Fruit fly (Drosophila melanogaster) whole organism, embryonic: ENCODE measurements around the gene nst.

Experiments
- Atf3 ChIP-seq: fragments of 200-800 bp; sonication (Bioruptor generic); optimal IDR thresholded peaks from 3 replicates; lab custom pipeline; 2016; ENCODE audit warnings: missing biosample characterization, missing genetic modification characterization
- B-H2 ChIP-seq: fragments of 200-800 bp; sonication (Bioruptor generic); optimal IDR thresholded peaks from 2 replicates; lab custom pipeline; 2018; ENCODE audit warnings: missing biosample characterization, mild to moderate bottlenecking, missing genetic modification characterization
- BEAF-32 ChIP-seq: fragments of 200-800 bp; sonication (Bioruptor generic); optimal IDR thresholded peaks from 3 replicates; lab custom pipeline; 2017; ENCODE audit warnings: missing biosample characterization, missing genetic modification characterization, mild to moderate bottlenecking, moderate library complexity, missing genetic modification reagents
- CG10979 ChIP-seq: fragments of 200-800 bp; sonication (Bioruptor generic); optimal IDR thresholded peaks from 2 replicates; lab custom pipeline; 2018; ENCODE audit warnings: missing biosample characterization, mild to moderate bottlenecking, missing genetic modification characterization, moderate library complexity
- CG11247 ChIP-seq: fragments of 200-800 bp; sonication (Bioruptor generic); IDR thresholded peaks from 2 replicates; pipeline ENCODE4 v1.3.6; 2022; ENCODE audit warnings: missing biosample characterization, missing genetic modification characterization
- CG12942 ChIP-seq: fragments of 200-800 bp; sonication (Bioruptor generic); optimal IDR thresholded peaks from 3 replicates; lab custom pipeline; 2016; ENCODE audit warnings: missing biosample characterization, missing genetic modification characterization
- CG15479 ChIP-seq: fragments of 200-800 bp; sonication (Bioruptor generic); optimal IDR thresholded peaks from 3 replicates; lab custom pipeline; 2019; ENCODE audit warnings: missing biosample characterization, mild to moderate bottlenecking, missing genetic modification characterization, moderate library complexity
- CG15696 ChIP-seq: fragments of 200-800 bp; sonication (Bioruptor generic); optimal IDR thresholded peaks from 2 replicates; lab custom pipeline; 2019; ENCODE audit warnings: missing biosample characterization, mild to moderate bottlenecking, missing genetic modification characterization, moderate library complexity
- CG16815 ChIP-seq: fragments of 200-800 bp; sonication (Bioruptor generic); optimal IDR thresholded peaks from 3 replicates; lab custom pipeline; 2017; ENCODE audit warnings: missing biosample characterization, mild to moderate bottlenecking, missing genetic modification characterization
- CG1792 ChIP-seq: fragments of 200-800 bp; sonication (Bioruptor generic); optimal IDR thresholded peaks from 2 replicates; lab custom pipeline; 2016; ENCODE audit warnings: missing biosample characterization, missing genetic modification characterization
- CG18011 ChIP-seq: fragments of 200-800 bp; sonication (Bioruptor generic); optimal IDR thresholded peaks from 2 replicates; lab custom pipeline; 2017; ENCODE audit warnings: missing biosample characterization, missing genetic modification characterization, mild to moderate bottlenecking, moderate library complexity, missing genotype
- CG30431 ChIP-seq: fragments of 200-800 bp; sonication (Bioruptor generic); optimal IDR thresholded peaks from 2 replicates; lab custom pipeline; 2017; ENCODE audit warnings: missing biosample characterization, missing genetic modification characterization
- CG3163 ChIP-seq: fragments of 200-800 bp; sonication (Bioruptor generic); optimal IDR thresholded peaks from 3 replicates; lab custom pipeline; 2016; ENCODE audit warnings: missing biosample characterization, missing genetic modification characterization
- CG32532 ChIP-seq: fragments of 200-800 bp; sonication (Bioruptor generic); IDR thresholded peaks from 2 replicates; pipeline ENCODE4 v1.3.6; 2022; ENCODE audit warnings: missing biosample characterization, missing genetic modification characterization
- CG32772 ChIP-seq: fragments of 200-800 bp; sonication (Bioruptor generic); IDR thresholded peaks from 2 replicates; pipeline ENCODE4 v1.3.6; 2022; ENCODE audit warnings: missing biosample characterization, missing genetic modification characterization
- CG33213 ChIP-seq: fragments of 200-800 bp; sonication (Bioruptor generic); optimal IDR thresholded peaks from 3 replicates; lab custom pipeline; 2016; ENCODE audit warnings: missing biosample characterization, missing genetic modification characterization
- CG3847 ChIP-seq: fragments of 200-800 bp; sonication (Bioruptor generic); IDR thresholded peaks from 2 replicates; pipeline ENCODE4 v1.3.6; 2022; ENCODE audit warnings: missing biosample characterization, missing genetic modification characterization
- CG4820 ChIP-seq: fragments of 200-800 bp; sonication (Bioruptor generic); optimal IDR thresholded peaks from 3 replicates; lab custom pipeline; 2016; ENCODE audit warnings: missing biosample characterization, missing genetic modification characterization
- CG5180 ChIP-seq: fragments of 200-800 bp; sonication (Bioruptor generic); optimal IDR thresholded peaks from 3 replicates; lab custom pipeline; 2017; ENCODE audit warnings: missing biosample characterization, missing genetic modification characterization, mild to moderate bottlenecking, moderate library complexity, missing genetic modification reagents
- CG6654 ChIP-seq: fragments of 200-800 bp; sonication (Bioruptor generic); optimal IDR thresholded peaks from 2 replicates; lab custom pipeline; 2017; ENCODE audit warnings: missing biosample characterization, mild to moderate bottlenecking, missing genetic modification characterization
- CG8281 ChIP-seq: fragments of 200-800 bp; sonication (Bioruptor generic); optimal IDR thresholded peaks from 2 replicates; lab custom pipeline; 2018; ENCODE audit warnings: missing biosample characterization, mild to moderate bottlenecking, missing genetic modification characterization, moderate library complexity
- CG9437 ChIP-seq: fragments of 200-800 bp; sonication (Bioruptor generic); optimal IDR thresholded peaks from 2 replicates; lab custom pipeline; 2018; ENCODE audit warnings: missing biosample characterization, mild to moderate bottlenecking, missing genetic modification characterization
- Chrac-16 ChIP-seq: fragments of 200-800 bp; sonication (Bioruptor generic); optimal IDR thresholded peaks from 3 replicates; lab custom pipeline; 2016; ENCODE audit warnings: missing biosample characterization, missing genetic modification characterization
- CkIIα-i1 ChIP-seq: fragments of 200-800 bp; sonication (Bioruptor generic); IDR thresholded peaks from 2 replicates; pipeline ENCODE4 v1.3.6; 2022; ENCODE audit warnings: missing biosample characterization, missing genetic modification characterization
- D ChIP-seq, 2 experiments: fragments of 200-800 bp in 1 of 2; fragments of >200 bp in 1 of 2; sonication (Bioruptor generic) in 1 of 2; optimal IDR thresholded peaks; 2 replicates in 1 of 2; 3 replicates in 1 of 2; lab custom pipeline; 2017; ENCODE audit warnings: mild to moderate bottlenecking in 1 of 2, missing biosample characterization in 1 of 2, missing genetic modification characterization in 1 of 2, missing genetic modification reagents in 1 of 2
- Dbx ChIP-seq: fragments of 200-800 bp; sonication (Bioruptor generic); IDR thresholded peaks from 3 replicates; pipeline ENCODE4 v1.3.6; 2022; ENCODE audit warnings: missing biosample characterization, missing genetic modification characterization
- Dek ChIP-seq: fragments of 200-800 bp; sonication (Bioruptor generic); optimal IDR thresholded peaks from 3 replicates; lab custom pipeline; 2019; ENCODE audit warnings: missing biosample characterization, mild to moderate bottlenecking, missing genetic modification characterization, moderate library complexity
- Fer2 ChIP-seq: fragments of 200-800 bp; sonication (Bioruptor generic); optimal IDR thresholded peaks from 2 replicates; lab custom pipeline; 2018; ENCODE audit warnings: missing biosample characterization, mild to moderate bottlenecking, missing genetic modification characterization, moderate library complexity
- Gug ChIP-seq: fragments of 200-800 bp; sonication (Bioruptor generic); IDR thresholded peaks from 4 replicates; pipeline ENCODE4 v1.3.6; 2022; ENCODE audit warnings: missing biosample characterization, missing genetic modification characterization
- Lim3 ChIP-seq: fragments of 200-800 bp; sonication (Bioruptor generic); IDR thresholded peaks from 2 replicates; pipeline ENCODE4 v1.3.6; 2022; ENCODE audit warnings: missing biosample characterization, missing genetic modification characterization
- MESR4 ChIP-seq: fragments of 200-800 bp; sonication (Bioruptor generic); optimal IDR thresholded peaks from 2 replicates; lab custom pipeline; 2018; ENCODE audit warnings: missing biosample characterization, mild to moderate bottlenecking, missing genetic modification characterization, moderate library complexity
- Mes4 ChIP-seq: fragments of 200-800 bp; sonication (Bioruptor generic); optimal IDR thresholded peaks from 2 replicates; lab custom pipeline; 2016; ENCODE audit warnings: missing biosample characterization, missing genetic modification characterization
- NFAT ChIP-seq: fragments of 200-800 bp; sonication (Bioruptor generic); IDR thresholded peaks from 2 replicates; pipeline ENCODE4 v1.3.6; 2022; ENCODE audit warnings: missing biosample characterization, missing genetic modification characterization
- Neu2 ChIP-seq: fragments of 200-800 bp; sonication (Bioruptor generic); optimal IDR thresholded peaks from 3 replicates; lab custom pipeline; 2016; ENCODE audit warnings: missing biosample characterization, missing genetic modification characterization, borderline replicate concordance
- Rfx ChIP-seq: fragments of 200-800 bp; sonication (Bioruptor generic); IDR thresholded peaks from 2 replicates; pipeline ENCODE4 v1.3.6; 2022; ENCODE audit warnings: missing biosample characterization, missing genetic modification characterization
- Rx ChIP-seq: fragments of 200-800 bp; sonication (Bioruptor generic); IDR thresholded peaks from 2 replicates; pipeline ENCODE4 v1.3.6; 2022; ENCODE audit warnings: missing biosample characterization, missing genetic modification characterization
- Sin3A ChIP-seq: fragments of >200 bp; optimal IDR thresholded peaks from 2 replicates; lab custom pipeline; 2018
- dan ChIP-seq: fragments of 200-800 bp; sonication (Bioruptor generic); IDR thresholded peaks from 2 replicates; pipeline ENCODE4 v1.3.6; 2022; ENCODE audit warnings: missing biosample characterization, missing genetic modification characterization
- dimm ChIP-seq: fragments of 200-800 bp; sonication (Bioruptor generic); IDR thresholded peaks from 2 replicates; pipeline ENCODE4 v1.3.6; 2022; ENCODE audit warnings: missing biosample characterization, missing genetic modification characterization
- ftz-f1 ChIP-seq: fragments of 200-800 bp; sonication (Bioruptor generic); optimal IDR thresholded peaks from 2 replicates; lab custom pipeline; 2016; ENCODE audit warnings: missing biosample characterization, missing genetic modification characterization
- fu2 ChIP-seq: fragments of 200-800 bp; sonication (Bioruptor generic); optimal IDR thresholded peaks from 2 replicates; lab custom pipeline; 2016; ENCODE audit warnings: missing biosample characterization, missing genetic modification characterization
- kah ChIP-seq: fragments of 200-800 bp; sonication (Bioruptor generic); optimal IDR thresholded peaks from 2 replicates; lab custom pipeline; 2018; ENCODE audit warnings: missing biosample characterization, mild to moderate bottlenecking, missing genetic modification characterization
- pita ChIP-seq: fragments of 200-800 bp; sonication (Bioruptor generic); optimal IDR thresholded peaks from 2 replicates; lab custom pipeline; 2017; ENCODE audit warnings: missing biosample characterization, mild to moderate bottlenecking, missing genetic modification characterization
- stwl ChIP-seq: fragments of 200-800 bp; sonication (Bioruptor generic); optimal IDR thresholded peaks from 3 replicates; lab custom pipeline; 2018; ENCODE audit warnings: missing biosample characterization, mild to moderate bottlenecking, missing genetic modification characterization, moderate library complexity
- tgo ChIP-seq: fragments of 200-800 bp; sonication (Bioruptor generic); IDR thresholded peaks from 3 replicates; pipeline ENCODE4 v1.3.6; 2022; ENCODE audit warnings: missing biosample characterization, missing genetic modification characterization
- tna ChIP-seq: fragments of 200-800 bp; sonication (Bioruptor generic); IDR thresholded peaks from 2 replicates; pipeline ENCODE4 v1.3.6; 2022; ENCODE audit warnings: missing biosample characterization, missing genetic modification characterization; ENCODE audit not compliant: partially characterized antibody
- twi ChIP-seq: fragments of 200-800 bp; optimal IDR thresholded peaks from 2 replicates; lab custom pipeline; 2019; ENCODE audit warnings: missing biosample characterization, mild to moderate bottlenecking, missing genetic modification characterization, moderate library complexity
- z ChIP-seq: fragments of 200-800 bp; sonication (Bioruptor generic); IDR thresholded peaks from 3 replicates; pipeline ENCODE4 v1.3.6; 2022; ENCODE audit warnings: missing biosample characterization, missing genetic modification characterization
- zen2 ChIP-seq: fragments of 200-800 bp; sonication (Bioruptor generic); IDR thresholded peaks from 3 replicates; pipeline ENCODE4 v1.3.6; 2022; ENCODE audit warnings: missing biosample characterization, missing genetic modification characterization; ENCODE audit not compliant: partially characterized antibody
- zfh1 ChIP-seq: fragments of 200-800 bp; sonication (Bioruptor generic); IDR thresholded peaks from 3 replicates; pipeline ENCODE4 v1.3.6; 2022; ENCODE audit warnings: missing biosample characterization, missing genetic modification characterization

Gene nst

DNA sequence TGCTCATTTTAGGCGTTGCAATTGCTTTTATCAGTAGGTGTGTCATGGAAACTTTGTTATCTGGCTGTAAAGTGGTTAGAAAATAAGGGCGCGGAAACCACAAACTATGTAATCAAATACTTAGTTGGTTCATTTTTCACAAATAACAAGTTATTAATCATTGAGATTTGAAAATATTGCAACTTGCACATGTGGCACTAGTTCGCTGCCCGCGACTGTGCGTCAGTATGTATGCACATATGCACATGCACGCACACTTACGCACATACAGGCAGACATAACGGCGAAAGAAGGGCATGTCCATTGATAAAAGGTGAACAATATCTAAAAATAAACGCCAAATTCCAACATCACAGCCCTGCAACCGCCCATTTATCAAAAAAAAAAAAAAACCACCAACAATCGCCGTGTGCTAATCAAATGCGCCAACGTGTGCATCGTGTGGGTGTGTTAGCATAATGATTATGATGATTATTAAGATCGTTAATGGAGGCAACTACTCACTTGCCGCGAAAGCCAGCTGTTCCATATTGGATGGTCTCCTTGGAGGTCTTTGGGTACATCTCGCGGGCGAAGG is 452 bp downstream of the nst start (continued):
- TF ChIP-seq zen2 (GFP tag; lab: Robert Waterston, UW) = no peak
- no peak for TF ChIP-seq Sin3A
- no peak for TF ChIP-seq CG3847 (GFP tag; lab: Robert Waterston, UW)
- TF ChIP-seq dimm (GFP tag; lab: Robert Waterston, UW) = no peak
- peak; percentile 68 for TF ChIP-seq zfh1 (GFP tag; lab: Robert Waterston, UW)
- TF ChIP-seq dan (GFP tag; lab: Robert Waterston, UW) = no peak
- peak; percentile 18 for TF ChIP-seq CG4820 (GFP tag; lab: Kevin White, UChicago)
- no peak for TF ChIP-seq BEAF-32 (GFP tag; lab: Kevin White, UChicago)
- no peak for TF ChIP-seq CkIIα-i1 (GFP tag; lab: Robert Waterston, UW)
- no peak for TF ChIP-seq Neu2 (GFP tag; lab: Kevin White, UChicago)
- no peak for TF ChIP-seq Dek (tag; lab: Kevin White, UChicago)
- no peak for TF ChIP-seq B-H2
- TF ChIP-seq Lim3 (GFP tag; lab: Robert Waterston, UW) = no peak
- TF ChIP-seq twi = peak; percentile 12
- TF ChIP-seq Rfx = 0 out of 2 replicates have a peak, but pooled peaks have one; percentile 24
- TF ChIP-seq CG33213 (GFP tag; lab: Kevin White, UChicago) = no peak
- TF ChIP-seq fu2 (GFP tag; lab: Kevin White, UChicago) = no peak
- peak; percentile 9 for TF ChIP-seq CG12942 (GFP tag; lab: Kevin White, UChicago)
- peak; percentile 7 for TF ChIP-seq CG15696
- TF ChIP-seq CG8281 (tag; lab: Kevin White, UChicago) = no peak
- TF ChIP-seq kah (GFP tag; lab: Kevin White, UChicago) = no peak
- no peak for TF ChIP-seq Atf3 (GFP tag; lab: Kevin White, UChicago)
- peak; percentile 23; the same call in 1 of the 2 replicates for TF ChIP-seq CG32772 (GFP tag; lab: Robert Waterston, UW)
- TF ChIP-seq CG10979 = peak; percentile 59
- TF ChIP-seq CG5180 (GFP tag; lab: Kevin White, UChicago) = peak; percentile 25
- TF ChIP-seq CG6654 (GFP tag; lab: Kevin White, UChicago) = peak; percentile 15
- no peak for TF ChIP-seq CG30431 (GFP tag; lab: Kevin White, UChicago)
- TF ChIP-seq Chrac-16 (GFP tag; lab: Kevin White, UChicago) = peak; percentile 13
- peak; percentile 38 for TF ChIP-seq CG18011 (GFP tag; lab: Kevin White, UChicago)
- no peak for TF ChIP-seq ftz-f1
- TF ChIP-seq tgo (GFP tag; lab: Robert Waterston, UW) = peak; percentile 34; the same call in 2 of the 3 replicates
- TF ChIP-seq D (optimal IDR thresholded peaks at IDR 0.05; lab: Kevin White, UChicago) = peak; percentile 57
- peak; percentile 52 for TF ChIP-seq D (GFP tag; optimal IDR thresholded peaks at IDR 0.05; lab: Kevin White, UChicago)
- TF ChIP-seq Rx (GFP tag; lab: Robert Waterston, UW) = peak; percentile 22; the same call in 1 of the 2 replicates
- TF ChIP-seq CG1792 = peak; percentile 7
- TF ChIP-seq CG32532 (GFP tag; lab: Robert Waterston, UW) = peak; percentile 22; the same call in 1 of the 2 replicates
- no peak for TF ChIP-seq stwl (tag; lab: Kevin White, UChicago)
- no peak for TF ChIP-seq z (GFP tag; lab: Robert Waterston, UW)
- no peak for TF ChIP-seq CG3163
- no peak for TF ChIP-seq tna (GFP tag; lab: Robert Waterston, UW)
- no peak for TF ChIP-seq pita (GFP tag; lab: Kevin White, UChicago)
- no peak for TF ChIP-seq Fer2 (tag; lab: Kevin White, UChicago)
- TF ChIP-seq CG9437 (GFP tag; lab: Kevin White, UChicago) = peak; percentile 18
- no peak for TF ChIP-seq NFAT
- TF ChIP-seq Dbx (GFP tag; lab: Robert Waterston, UW) = no peak
- 0 out of 2 replicates have a peak, but pooled peaks have one; percentile 43 for TF ChIP-seq CG11247 (GFP tag; lab: Robert Waterston, UW)
- peak; percentile 32 for TF ChIP-seq Mes4 (GFP tag; lab: Kevin White, UChicago)
- TF ChIP-seq CG15479 = no peak
- 0 out of 4 replicates have a peak, but pooled peaks have one; percentile 34 for TF ChIP-seq Gug (GFP tag; lab: Robert Waterston, UW)
- no peak for TF ChIP-seq CG16815 (GFP tag; lab: Kevin White, UChicago)
- peak; percentile 31 for TF ChIP-seq MESR4 (GFP tag; lab: Kevin White, UChicago)
